Fruit fly (Drosophila melanogaster): ENCODE measurements around the gene CG42711.

Gene CG42711

DNA sequence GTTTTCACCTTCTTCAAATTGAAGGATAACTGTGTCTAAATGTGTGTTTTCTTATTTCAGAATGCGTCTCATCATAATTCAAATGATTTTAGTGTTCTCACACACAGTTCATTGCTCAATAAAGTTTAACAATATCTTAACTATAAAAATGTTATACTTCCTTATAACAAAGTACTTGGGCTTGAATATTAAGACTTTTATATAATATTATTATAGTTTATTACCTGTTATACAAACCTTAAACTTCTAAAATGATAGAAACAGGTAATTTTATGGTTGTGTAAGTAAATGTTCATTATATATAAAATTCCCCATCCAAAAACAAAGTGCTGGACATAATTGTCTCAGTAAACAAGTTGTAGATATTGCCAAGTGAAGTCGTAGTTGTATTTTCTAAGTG lies 22.1 kb downstream of the CG42711 start, which contains the start of gene Ance-2:
Gene Ance-2, plus strand, starts transcription at position 301 of the 400 bp plus-strand sequence.
- TF ChIP-seq CG10348 (GFP tag; IDR thresholded peaks at IDR 0.05) (no peak), rn (GFP tag; IDR thresholded peaks at IDR 0.05) (no peak), CG13204 (GFP tag; optimal IDR thresholded peaks at IDR 0.05) (no peak), fd96Ca (GFP tag; IDR thresholded peaks at IDR 0.05) (no peak), EcR (GFP tag; optimal IDR thresholded peaks at IDR 0.05) (no peak), CG9948 (tag; optimal IDR thresholded peaks at IDR 0.05) (no peak), Snoo (tag; optimal IDR thresholded peaks at IDR 0.05) (no peak), CG15710 (tag; optimal IDR thresholded peaks at IDR 0.05) (no peak), CG32121 (GFP tag; IDR thresholded peaks at IDR 0.05) (no peak), CG12605 (GFP tag; IDR thresholded peaks at IDR 0.05) (no peak), CG8159 (tag; optimal IDR thresholded peaks at IDR 0.05) (no peak), Ets98B (GFP tag; IDR thresholded peaks at IDR 0.05) (no peak)

DNA sequence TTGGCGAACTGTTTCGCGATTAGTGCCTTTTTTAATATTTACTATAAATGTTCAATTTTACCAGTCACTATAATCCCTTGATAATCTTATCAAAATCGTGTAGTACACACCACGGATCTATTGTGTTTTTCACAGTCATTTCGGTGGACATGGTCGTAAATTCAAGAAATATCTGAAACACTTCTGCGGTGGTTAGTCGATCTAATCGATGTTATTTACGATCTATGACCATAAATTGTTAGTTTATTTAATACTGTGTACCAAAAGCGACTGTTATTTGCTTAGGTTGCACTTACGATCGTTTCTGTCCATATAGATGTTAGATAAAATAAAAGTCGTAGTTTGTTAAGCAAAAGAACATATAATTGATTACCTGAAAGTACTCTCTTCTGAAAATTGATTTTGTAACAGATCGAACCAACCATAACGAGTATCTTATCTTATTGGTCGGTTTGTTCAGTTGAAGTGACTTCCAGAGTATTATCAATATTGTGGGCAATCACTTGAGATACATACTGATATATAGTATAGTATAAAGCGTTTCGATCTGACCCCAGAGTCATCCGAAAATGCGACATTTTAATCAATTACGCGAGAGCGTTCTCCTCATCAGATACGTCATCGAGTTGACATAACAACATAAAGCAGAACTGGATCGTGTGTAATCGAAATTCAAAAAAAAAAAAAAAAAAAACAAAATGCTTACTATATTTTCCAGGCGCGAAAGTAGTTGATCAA lies 25.1 kb downstream of the CG42711 start:
- no peak for TF ChIP-seq CG14655 (GFP tag; optimal IDR thresholded peaks at IDR 0.05)
- TF ChIP-seq CG8159 (tag; optimal IDR thresholded peaks at IDR 0.05): no peak
- TF ChIP-seq Pif1B (GFP tag; optimal IDR thresholded peaks at IDR 0.05): no peak
- TF ChIP-seq Snoo (tag; optimal IDR thresholded peaks at IDR 0.05): no peak
- TF ChIP-seq Ets98B (GFP tag; IDR thresholded peaks at IDR 0.05): no peak
- TF ChIP-seq fd96Ca (GFP tag; IDR thresholded peaks at IDR 0.05): no peak
- TF ChIP-seq CG15710 (tag; optimal IDR thresholded peaks at IDR 0.05): no peak
- TF ChIP-seq CG10348 (GFP tag; IDR thresholded peaks at IDR 0.05): no peak
- TF ChIP-seq D1 (tag; optimal IDR thresholded peaks at IDR 0.05): no peak
- TF ChIP-seq EcR (GFP tag; optimal IDR thresholded peaks at IDR 0.05): no peak
- no peak for TF ChIP-seq CG9948 (tag; optimal IDR thresholded peaks at IDR 0.05)

DNA sequence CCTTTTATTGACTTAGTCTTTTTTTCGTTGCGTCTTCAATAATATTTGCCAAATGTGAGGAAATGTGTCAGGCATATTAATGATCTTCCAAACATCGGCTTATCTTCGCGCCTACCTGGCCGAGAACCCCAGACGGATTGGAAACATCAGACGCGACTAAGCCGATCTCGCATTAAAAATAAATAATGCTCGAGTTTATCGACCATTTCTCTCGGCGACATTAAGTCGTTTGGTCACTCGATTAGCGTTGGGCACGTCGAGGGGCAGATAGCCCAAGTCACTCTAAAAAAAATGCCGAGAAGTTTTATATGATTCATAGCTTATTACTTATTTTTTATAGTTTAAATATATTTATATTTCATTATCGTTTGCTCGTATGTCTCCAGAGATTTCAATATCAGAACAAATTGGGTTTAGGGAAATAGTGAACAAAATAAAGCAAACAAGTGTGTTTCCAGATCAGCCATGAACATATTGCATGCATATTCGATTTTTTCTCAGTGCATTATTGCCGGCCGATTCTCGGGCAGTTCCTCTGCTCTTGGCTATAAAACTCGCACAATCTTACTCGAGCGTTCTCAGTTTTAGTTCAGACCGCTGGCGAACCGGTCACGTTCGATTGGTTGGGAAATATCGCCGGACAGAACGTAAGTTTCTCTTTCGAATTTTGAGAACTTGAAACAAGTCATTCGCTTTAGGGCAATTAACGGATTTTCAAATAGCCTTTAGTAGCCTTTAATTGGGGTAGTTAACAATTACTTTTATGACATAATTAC lies 25.9 kb downstream of the CG42711 start, which contains the start of gene Ance:
Gene Ance, plus strand, starts transcription at position 574 of the 776 bp plus-strand sequence.
- TF ChIP-seq CG32121 (GFP tag; IDR thresholded peaks at IDR 0.05): peak; percentile 40; the same call in 1 of the 2 replicates
- no peak for TF ChIP-seq CG14655 (GFP tag; optimal IDR thresholded peaks at IDR 0.05)
- no peak for TF ChIP-seq CG10348 (GFP tag; IDR thresholded peaks at IDR 0.05)
- no peak for TF ChIP-seq rn (GFP tag; IDR thresholded peaks at IDR 0.05)
- peak; percentile 53 for TF ChIP-seq Pif1B (GFP tag; optimal IDR thresholded peaks at IDR 0.05)
- peak; percentile 62 for TF ChIP-seq CG4496 (GFP tag; IDR thresholded peaks at IDR 0.05)
- TF ChIP-seq CG12605 (GFP tag; IDR thresholded peaks at IDR 0.05): no peak
- TF ChIP-seq EcR (GFP tag; optimal IDR thresholded peaks at IDR 0.05): peak; percentile 28
- TF ChIP-seq D1 (tag; optimal IDR thresholded peaks at IDR 0.05): no peak
- no peak for TF ChIP-seq CG17806 (tag; optimal IDR thresholded peaks at IDR 0.05)
- peak; percentile 37 for TF ChIP-seq Snoo (tag; optimal IDR thresholded peaks at IDR 0.05)
- TF ChIP-seq CG15710 (tag; optimal IDR thresholded peaks at IDR 0.05): peak; percentile 75
- TF ChIP-seq fd96Ca (GFP tag; IDR thresholded peaks at IDR 0.05): peak; percentile 62; the same call in 2 of the 3 replicates
- peak; percentile 38 for TF ChIP-seq CG9948 (tag; optimal IDR thresholded peaks at IDR 0.05)
- TF ChIP-seq CG34367 (tag; optimal IDR thresholded peaks at IDR 0.05): peak; percentile 53
- peak; percentile 25; the same call in 1 of the 2 replicates for TF ChIP-seq Ets98B (GFP tag; IDR thresholded peaks at IDR 0.05)
- no peak for TF ChIP-seq CG8301 (tag; optimal IDR thresholded peaks at IDR 0.05)
- TF ChIP-seq CG8159 (tag; optimal IDR thresholded peaks at IDR 0.05): peak; percentile 61
- TF ChIP-seq Pif1A (GFP tag; optimal IDR thresholded peaks at IDR 0.05): peak; percentile 49
- TF ChIP-seq CG13204 (GFP tag; optimal IDR thresholded peaks at IDR 0.05): no peak
- no peak for TF ChIP-seq gl (tag; optimal IDR thresholded peaks at IDR 0.05)

DNA sequence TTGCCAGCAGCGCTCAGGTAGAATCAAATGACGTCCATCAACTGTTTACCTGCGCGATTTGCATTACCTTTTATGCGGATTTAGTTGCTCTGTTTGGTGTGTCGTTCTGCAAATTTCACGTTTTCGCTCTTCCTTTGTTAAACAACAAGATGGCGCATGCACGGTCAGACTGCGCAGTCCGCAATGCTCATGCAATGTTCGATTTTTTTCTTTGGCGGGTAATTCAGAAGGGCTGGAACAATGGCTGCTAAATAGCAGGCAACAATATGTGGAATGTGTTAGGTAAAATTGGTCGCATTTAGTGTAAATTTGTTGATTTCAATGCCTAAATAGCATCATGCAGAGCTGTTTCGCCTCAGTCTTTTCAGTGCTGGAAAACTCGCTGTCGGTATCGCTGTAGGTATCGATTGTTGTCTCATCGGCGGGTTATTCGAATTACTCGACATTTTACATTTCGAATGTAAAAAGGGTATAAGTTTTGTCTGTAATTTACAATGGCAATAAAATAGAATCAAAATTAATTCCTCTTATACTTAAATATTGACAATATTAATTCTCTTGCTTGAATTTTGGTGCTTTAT lies 26.7 kb downstream of the CG42711 start, which contains the start of gene Smg5:
Gene Smg5, minus strand, starts transcription at position 331 of the 581 bp plus-strand sequence.
- TF ChIP-seq D1 (tag; optimal IDR thresholded peaks at IDR 0.05) (no peak), rn (GFP tag; IDR thresholded peaks at IDR 0.05) (peak; percentile 65), Pif1B (GFP tag; optimal IDR thresholded peaks at IDR 0.05) (no peak), Snoo (tag; optimal IDR thresholded peaks at IDR 0.05) (peak; percentile 72), Pif1A (GFP tag; optimal IDR thresholded peaks at IDR 0.05) (no peak), CG34367 (tag; optimal IDR thresholded peaks at IDR 0.05) (peak; percentile 72), Ets98B (GFP tag; IDR thresholded peaks at IDR 0.05) (peak; percentile 89), CG12605 (GFP tag; IDR thresholded peaks at IDR 0.05) (0 out of 2 replicates have a peak, but pooled peaks have one; percentile 17), CG13204 (GFP tag; optimal IDR thresholded peaks at IDR 0.05) (no peak), CG8301 (tag; optimal IDR thresholded peaks at IDR 0.05) (peak; percentile 63), CG10348 (GFP tag; IDR thresholded peaks at IDR 0.05) (peak; percentile 55; the same call in 1 of the 2 replicates), CG15710 (tag; optimal IDR thresholded peaks at IDR 0.05) (peak; percentile 80), CG8159 (tag; optimal IDR thresholded peaks at IDR 0.05) (no peak), CG4496 (GFP tag; IDR thresholded peaks at IDR 0.05) (peak; percentile 93), fd96Ca (GFP tag; IDR thresholded peaks at IDR 0.05) (peak; percentile 98), CG32121 (GFP tag; IDR thresholded peaks at IDR 0.05) (peak; percentile 90), CG17806 (tag; optimal IDR thresholded peaks at IDR 0.05) (peak; percentile 59), gl (tag; optimal IDR thresholded peaks at IDR 0.05) (no peak), CG9948 (tag; optimal IDR thresholded peaks at IDR 0.05) (peak; percentile 41), EcR (GFP tag; optimal IDR thresholded peaks at IDR 0.05) (no peak), CG14655 (GFP tag; optimal IDR thresholded peaks at IDR 0.05) (no peak)

Data from whole organism, pupa.